Worm (Caenorhabditis elegans): ENCODE measurements around the gene C45G9.8.

- TF ChIP-seq fkh-8 (tag; optimal IDR thresholded peaks at IDR 0.05) (no peak), unc-62 (GFP tag; optimal IDR thresholded peaks at IDR 0.05) (no peak), jun-1 (tag; optimal IDR thresholded peaks at IDR 0.05) (no peak), C04F5.9 (tag; optimal IDR thresholded peaks at IDR 0.05) (no peak), elt-3 (tag; optimal IDR thresholded peaks at IDR 0.05) (no peak), aly-2 (tag; optimal IDR thresholded peaks at IDR 0.05) (no peak), nhr-12 (tag; optimal IDR thresholded peaks at IDR 0.05) (no peak), hpl-2 (GFP tag; optimal IDR thresholded peaks at IDR 0.05) (no peak), lsy-2 (tag; optimal IDR thresholded peaks at IDR 0.05) (no peak), ztf-11 (tag; optimal IDR thresholded peaks at IDR 0.05) (no peak), ceh-63 (GFP tag; optimal IDR thresholded peaks at IDR 0.05) (no peak), ces-1 (GFP tag; optimal IDR thresholded peaks at IDR 0.05) (no peak), hlh-4 (tag; optimal IDR thresholded peaks at IDR 0.05) (no peak), nhr-47 (tag; optimal IDR thresholded peaks at IDR 0.05) (no peak)
Observed at ce11 chrIII:5004621-5005020, 48.8 kb downstream of the C45G9.8 start, which contains the start of gene R144.6.

Data from whole organism, L1 larva.